Worm (Caenorhabditis elegans) whole organism, L4/young adult: ENCODE data around the gene F35E8.7.

Experiments
- W03F9.2 ChIP-seq: fragments of 150-350 bp; optimal IDR thresholded peaks from 2 replicates; lab custom pipeline; 2014; ENCODE audit warnings: missing biosample characterization, missing genetic modification characterization
- dao-5 ChIP-seq: sonication (generic microtip); optimal IDR thresholded peaks from 2 replicates; lab custom pipeline; 2016; ENCODE audit warnings: missing genotype, missing genetic modification characterization, moderate library complexity, missing compliant biosample characterization

DNA sequence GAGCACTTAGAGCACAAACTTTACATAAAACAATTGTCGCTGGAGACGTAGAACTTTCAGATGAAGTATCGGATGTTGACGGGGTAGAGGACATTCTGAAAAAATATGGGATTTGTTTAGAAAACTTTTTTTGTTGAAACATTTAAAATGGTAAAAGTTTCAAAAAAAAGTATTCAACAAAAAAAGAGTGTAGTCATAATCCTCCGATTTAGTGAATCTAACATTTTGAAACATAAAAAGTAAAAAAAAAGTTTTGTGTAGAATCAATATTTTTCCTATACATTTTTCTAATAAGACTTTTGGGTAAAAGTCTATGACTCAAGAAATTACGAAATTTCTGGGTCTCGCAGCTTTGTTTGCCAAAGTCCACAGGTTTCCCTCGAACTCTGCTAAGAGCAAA lies 17.1 kb upstream of the F35E8.7 start, which contains the start of gene nhr-213:
- no peak for TF ChIP-seq W03F9.2 (tag; lab: Kevin White, UChicago)
- no peak for TF ChIP-seq dao-5 (tag; lab: Kevin White, UChicago)
